Fruit fly (Drosophila melanogaster): ENCODE results near the gene CG7557.

- TF ChIP-seq Snoo (tag; optimal IDR thresholded peaks at IDR 0.05): no peak
- TF ChIP-seq rn (GFP tag; IDR thresholded peaks at IDR 0.05): no peak
- no peak for TF ChIP-seq CG14655 (GFP tag; optimal IDR thresholded peaks at IDR 0.05)
- TF ChIP-seq CG4496 (GFP tag; IDR thresholded peaks at IDR 0.05): no peak
Observed at dm6 chr3L:11402305-11402704, 42.7 kb upstream of the CG7557 start.
